Worm (Caenorhabditis elegans) whole organism, L3 larva: ENCODE data around the gene C36C9.6.
"Not testable (repeated sequence)": the region's sequence is repeated elsewhere in the genome, so short reads cannot be mapped to it uniquely, and the experiment has no call there.

ENCODE experiments used
- ZK546.5 ChIP-seq: sonication (generic microtip); optimal IDR thresholded peaks from 2 replicates; lab custom pipeline; 2017; ENCODE audit warnings: missing biosample characterization, missing genetic modification characterization
- aly-2 ChIP-seq: fragments of 150-350 bp; optimal IDR thresholded peaks from 2 replicates; lab custom pipeline; 2014; ENCODE audit warnings: missing biosample characterization, missing genetic modification characterization
- ama-1 ChIP-seq: fragments of 150-350 bp; optimal IDR thresholded peaks from 2 replicates; lab custom pipeline; 2018
- ceh-16 ChIP-seq: sonication (generic microtip); optimal IDR thresholded peaks from 2 replicates; lab custom pipeline; 2017; ENCODE audit warnings: missing biosample characterization, missing genetic modification characterization
- ceh-28 ChIP-seq: fragments of 150-350 bp; optimal IDR thresholded peaks from 2 replicates; lab custom pipeline; 2014; ENCODE audit warnings: missing biosample characterization, missing genetic modification reagents, missing genetic modification characterization
- ceh-82 ChIP-seq: fragments of 150-350 bp; optimal IDR thresholded peaks from 2 replicates; lab custom pipeline; 2014; ENCODE audit warnings: missing biosample characterization, missing genetic modification characterization
- ceh-9 ChIP-seq: sonication (generic microtip); optimal IDR thresholded peaks from 2 replicates; lab custom pipeline; 2018; ENCODE audit warnings: missing biosample characterization, missing genetic modification characterization
- daf-12 ChIP-seq: fragments of 150-350 bp; optimal IDR thresholded peaks from 2 replicates; lab custom pipeline; 2014; ENCODE audit warnings: missing biosample characterization, missing genetic modification reagents, missing genetic modification characterization
- egl-27 ChIP-seq: sonication (generic microtip); optimal IDR thresholded peaks from 4 replicates; lab custom pipeline; 2017; ENCODE audit warnings: missing biosample characterization, missing genetic modification reagents, missing genetic modification characterization
- egl-5 ChIP-seq: fragments of 150-350 bp; optimal IDR thresholded peaks from 2 replicates; lab custom pipeline; 2017; ENCODE audit warnings: missing biosample characterization, missing genetic modification reagents, missing genetic modification characterization, inconsistent platforms
- elt-2 ChIP-seq: sonication (generic microtip); optimal IDR thresholded peaks from 2 replicates; lab custom pipeline; 2016; ENCODE audit warnings: missing genetic modification reagents, mild to moderate bottlenecking, missing genetic modification characterization, missing compliant biosample characterization
- elt-3 ChIP-seq, 3 experiments: fragments of 150-350 bp in 1 of 3; sonication (generic microtip) in 2 of 3; optimal IDR thresholded peaks; 2 replicates in 2 of 3; 4 replicates in 1 of 3; lab custom pipeline; 2014 to 2017; ENCODE audit warnings: missing biosample characterization in 3 of 3, missing genetic modification characterization in 3 of 3
- eor-1 ChIP-seq, 2 experiments: fragments of 150-350 bp; optimal IDR thresholded peaks; 2 replicates each; lab custom pipeline; 2014 to 2018; ENCODE audit warnings: missing biosample characterization in 2 of 2, missing genetic modification characterization in 2 of 2
- fkh-2 ChIP-seq: fragments of 150-350 bp; optimal IDR thresholded peaks from 2 replicates; lab custom pipeline; 2014; ENCODE audit warnings: missing biosample characterization, missing genetic modification reagents, missing genetic modification characterization
- fos-1 ChIP-seq: fragments of 150-350 bp; optimal IDR thresholded peaks from 2 replicates; lab custom pipeline; 2014; ENCODE audit warnings: missing biosample characterization, missing genetic modification characterization
- hmg-11 ChIP-seq: sonication (generic microtip); optimal IDR thresholded peaks from 2 replicates; lab custom pipeline; 2016; ENCODE audit warnings: missing genetic modification characterization, missing compliant biosample characterization
- jun-1 ChIP-seq: fragments of 150-350 bp; optimal IDR thresholded peaks from 2 replicates; lab custom pipeline; 2014; ENCODE audit warnings: missing biosample characterization, missing genetic modification reagents, missing genetic modification characterization
- lin-15B ChIP-seq: fragments of 150-350 bp; optimal IDR thresholded peaks from 2 replicates; lab custom pipeline; 2014; ENCODE audit warnings: missing biosample characterization, missing genetic modification characterization
- lsy-12 ChIP-seq: sonication (generic microtip); optimal IDR thresholded peaks from 2 replicates; lab custom pipeline; 2016; ENCODE audit warnings: mild to moderate bottlenecking, missing genetic modification characterization, missing compliant biosample characterization
- mdl-1 ChIP-seq: fragments of 150-350 bp; optimal IDR thresholded peaks from 2 replicates; lab custom pipeline; 2014; ENCODE audit warnings: missing biosample characterization, missing genetic modification characterization
- mml-1 ChIP-seq: fragments of 150-350 bp; sonication (generic microtip); optimal IDR thresholded peaks from 3 replicates; lab custom pipeline; 2014; ENCODE audit warnings: missing biosample characterization, missing genetic modification characterization
- nfya-1 ChIP-seq: sonication (generic microtip); optimal IDR thresholded peaks from 2 replicates; lab custom pipeline; 2017; ENCODE audit warnings: missing genetic modification characterization, mild to moderate bottlenecking, missing compliant biosample characterization, antibody characterized with exemption, moderate library complexity; ENCODE audit not compliant: insufficient read depth
- nhr-12 ChIP-seq: fragments of 150-350 bp; optimal IDR thresholded peaks from 2 replicates; lab custom pipeline; 2014; ENCODE audit warnings: missing biosample characterization, missing genetic modification characterization
- nhr-23 ChIP-seq: fragments of 150-350 bp; optimal IDR thresholded peaks from 2 replicates; lab custom pipeline; 2014; ENCODE audit warnings: missing biosample characterization, missing genetic modification reagents, missing genetic modification characterization
- nhr-237 ChIP-seq: fragments of 150-350 bp; optimal IDR thresholded peaks from 2 replicates; lab custom pipeline; 2014; ENCODE audit warnings: missing biosample characterization, missing genetic modification characterization
- nhr-25 ChIP-seq: sonication (generic microtip); optimal IDR thresholded peaks from 2 replicates; lab custom pipeline; 2017; ENCODE audit warnings: missing biosample characterization, missing genetic modification characterization
- nhr-28 ChIP-seq: fragments of 150-350 bp; optimal IDR thresholded peaks from 2 replicates; lab custom pipeline; 2014; ENCODE audit warnings: missing biosample characterization, missing genetic modification characterization
- nhr-43 ChIP-seq: sonication (generic microtip); optimal IDR thresholded peaks from 2 replicates; lab custom pipeline; 2016; ENCODE audit warnings: mild to moderate bottlenecking, missing genetic modification characterization, missing compliant biosample characterization; ENCODE audit not compliant: poor library complexity, severe bottlenecking
- nhr-67 ChIP-seq: fragments of 150-350 bp; optimal IDR thresholded peaks from 2 replicates; lab custom pipeline; 2014; ENCODE audit warnings: missing biosample characterization, missing genetic modification characterization
- nhr-76 ChIP-seq: fragments of 150-350 bp; sonication (generic microtip); optimal IDR thresholded peaks from 5 replicates; lab custom pipeline; 2014; ENCODE audit warnings: missing biosample characterization, missing genetic modification characterization
- nhr-77 ChIP-seq: fragments of 150-350 bp; optimal IDR thresholded peaks from 2 replicates; lab custom pipeline; 2014; ENCODE audit warnings: missing biosample characterization, missing genetic modification characterization
- pha-4 ChIP-seq: fragments of 150-350 bp; optimal IDR thresholded peaks from 2 replicates; lab custom pipeline; 2014; ENCODE audit warnings: missing biosample characterization, missing genetic modification reagents, missing genetic modification characterization
- sea-2 ChIP-seq: fragments of 150-350 bp; sonication (generic microtip); optimal IDR thresholded peaks from 4 replicates; lab custom pipeline; 2014; ENCODE audit warnings: missing biosample characterization, missing genetic modification reagents, missing genetic modification characterization
- skn-1 ChIP-seq: fragments of 150-350 bp; optimal IDR thresholded peaks from 2 replicates; lab custom pipeline; 2014; ENCODE audit warnings: missing biosample characterization, missing genetic modification characterization
- snpc-4 ChIP-seq: fragments of 150-350 bp; optimal IDR thresholded peaks from 2 replicates; lab custom pipeline; 2014; ENCODE audit warnings: missing biosample characterization, missing genetic modification characterization
- tbx-2 ChIP-seq: sonication (generic microtip); optimal IDR thresholded peaks from 2 replicates; lab custom pipeline; 2016; ENCODE audit warnings: mild to moderate bottlenecking, missing genetic modification characterization, missing compliant biosample characterization
- unc-39 ChIP-seq: sonication (generic microtip); optimal IDR thresholded peaks from 4 replicates; lab custom pipeline; 2017; ENCODE audit warnings: missing biosample characterization, missing genetic modification characterization
- unc-62 ChIP-seq: fragments of 150-350 bp; sonication (generic microtip); optimal IDR thresholded peaks from 4 replicates; lab custom pipeline; 2014; ENCODE audit warnings: missing biosample characterization, missing genetic modification reagents, missing genetic modification characterization
- zag-1 ChIP-seq: fragments of 150-350 bp; optimal IDR thresholded peaks from 2 replicates; lab custom pipeline; 2014; ENCODE audit warnings: missing biosample characterization, missing genetic modification characterization

Gene C36C9.6

ce11 chrX:1690894-1691293 lies at the start of gene C36C9.6:
Gene C36C9.6 (minus strand): TSS chrX:1690994.
- TF ChIP-seq nhr-67, mdl-1, snpc-4 (tag; lab: Kevin White, UChicago): not testable (repeated sequence)

ce11 chrX:1737606-1738005 lies 46.8 kb upstream of the C36C9.6 start, which contains the start of gene F07G6.10:
Gene F07G6.10 (plus strand): TSS chrX:1737906.
- TF ChIP-seq ama-1 (lab: Kevin White, UChicago) (no peak), nhr-23 (no peak), fos-1 (tag; lab: Kevin White, UChicago) (no peak), nhr-43 (tag; lab: Kevin White, UChicago) (no peak), sea-2 (GFP tag; lab: Kevin White, UChicago) (no peak), mml-1 (tag; lab: Kevin White, UChicago) (no peak), daf-12 (no peak), eor-1 (tag; optimal IDR thresholded peaks at IDR 0.05; lab: Kevin White, UChicago) (no peak), nhr-12 (tag; lab: Kevin White, UChicago) (no peak), ceh-9 (no peak), hmg-11 (tag; lab: Kevin White, UChicago) (no peak), ceh-16 (tag; lab: Kevin White, UChicago) (no peak), lsy-12 (tag; lab: Kevin White, UChicago) (no peak), snpc-4 (tag; lab: Kevin White, UChicago) (no peak)
- TF ChIP-seq, all 47 proteins: peak for 0

ce11 chrX:1735941-1736340 lies 45.1 kb upstream of the C36C9.6 start, which contains the start of gene F07G6.12:
Gene F07G6.12 (plus strand): TSS chrX:1736241.
- TF ChIP-seq aly-2 (tag; lab: Kevin White, UChicago), result no peak

DNA sequence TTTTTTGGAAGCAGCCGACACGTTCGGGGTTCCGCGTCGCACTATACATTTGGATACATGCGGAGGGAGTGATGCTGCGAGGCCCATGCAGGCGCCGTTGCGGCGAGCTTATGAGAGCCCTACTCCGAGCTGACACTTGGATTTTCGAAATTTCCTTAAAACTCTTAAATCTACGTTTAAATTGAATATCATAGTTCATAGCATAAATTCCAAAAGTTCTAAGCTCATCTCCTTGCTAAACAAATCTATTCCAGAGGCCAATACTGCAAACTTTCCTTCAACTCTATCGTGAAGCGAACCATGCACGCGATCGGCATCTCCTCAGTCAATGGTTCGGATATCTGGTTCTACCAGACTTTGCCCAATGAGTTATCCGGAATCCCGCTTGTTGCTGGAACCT lies 38.8 kb upstream of the C36C9.6 start, which contains the start of gene dgn-3:
TSS of gene dgn-3 (plus strand) at position 301 of the 400 bp plus-strand sequence.
- TF ChIP-seq fos-1 (tag; lab: Kevin White, UChicago) (no peak), eor-1 (tag; optimal IDR thresholded peaks at IDR 0.05; lab: Kevin White, UChicago) (no peak), lin-15B (no peak), nhr-77 (tag; lab: Kevin White, UChicago) (no peak), pha-4 (tag; lab: Kevin White, UChicago) (no peak), nhr-237 (tag; lab: Kevin White, UChicago) (no peak), nfya-1 (tag; lab: Kevin White, UChicago) (no peak), zag-1 (tag; lab: Kevin White, UChicago) (no peak), nhr-28 (tag; lab: Kevin White, UChicago) (no peak), unc-39 (tag; lab: Kevin White, UChicago) (no peak), egl-27 (tag; lab: Kevin White, UChicago) (no peak), unc-62 (no peak), hmg-11 (tag; lab: Kevin White, UChicago) (no peak), ceh-28 (tag; lab: Kevin White, UChicago) (no peak), skn-1 (tag; lab: Kevin White, UChicago) (no peak), aly-2 (tag; lab: Kevin White, UChicago) (no peak), ceh-82 (tag; lab: Kevin White, UChicago) (no peak), egl-5 (tag; lab: Kevin White, UChicago) (no peak), nhr-67 (tag; lab: Kevin White, UChicago) (no peak), elt-2 (tag; lab: Kevin White, UChicago) (no peak)
- TF ChIP-seq, all 47 proteins: peak for 0

- TF ChIP-seq elt-3 (tag; optimal IDR thresholded peaks at IDR 0.05; lab: Kevin White, UChicago) (no peak), nhr-23 (no peak), ceh-82 (tag; lab: Kevin White, UChicago) (no peak), nhr-12 (tag; lab: Kevin White, UChicago) (no peak), nfya-1 (tag; lab: Kevin White, UChicago) (no peak), ceh-9 (no peak), tbx-2 (tag; lab: Kevin White, UChicago) (no peak), elt-2 (tag; lab: Kevin White, UChicago) (no peak), jun-1 (no peak), nhr-237 (tag; lab: Kevin White, UChicago) (no peak), egl-5 (tag; lab: Kevin White, UChicago) (no peak), unc-62 (no peak), mdl-1 (tag; lab: Kevin White, UChicago) (no peak), lsy-12 (tag; lab: Kevin White, UChicago) (no peak), ceh-28 (tag; lab: Kevin White, UChicago) (no peak), ama-1 (lab: Kevin White, UChicago) (no peak), fkh-2 (tag; lab: Kevin White, UChicago) (no peak), ZK546.5 (tag; lab: Kevin White, UChicago) (no peak), nhr-76 (tag; lab: Kevin White, UChicago) (no peak), nhr-25 (tag; lab: Kevin White, UChicago) (no peak)
- TF ChIP-seq, all 47 proteins: peak for 0
Measured at ce11 chrX:1727056-1727455, 36.3 kb upstream of the C36C9.6 start, which contains the start of gene F07G6.2. Gene F07G6.2 (plus strand): TSS chrX:1727356.
